Worm (Caenorhabditis elegans) whole organism, L4 larva: ENCODE measurements around the gene ajm-1.

ENCODE experiments used
- Y5F2A.4 ChIP-seq: fragments of 200-800 bp; sonication (Bioruptor generic); optimal IDR thresholded peaks from 2 replicates; lab custom pipeline; 2018; ENCODE audit warnings: mild to moderate bottlenecking, missing genetic modification characterization, missing compliant biosample characterization
- Y75B8A.6 ChIP-seq: fragments of 200-800 bp; sonication (Bioruptor generic); IDR thresholded peaks from 2 replicates; pipeline ENCODE4 v1.3.6; 2022; ENCODE audit warnings: missing genetic modification reagents, missing genetic modification characterization, missing compliant biosample characterization
- ZK546.5 ChIP-seq, 2 experiments: sonication (generic microtip); optimal IDR thresholded peaks; 2 replicates each; lab custom pipeline; 2017; ENCODE audit warnings: missing biosample characterization in 2 of 2, missing genetic modification characterization in 2 of 2
- aha-1 ChIP-seq: fragments of 150-350 bp; peaks from one replicate; lab custom pipeline; 2014; ENCODE audit warnings: missing biosample characterization, missing genetic modification characterization
- ama-1 ChIP-seq: fragments of 150-350 bp; optimal IDR thresholded peaks from 2 replicates; lab custom pipeline; 2014; ENCODE audit warnings: inconsistent platforms, mixed read lengths
- ceh-20 ChIP-seq: fragments of 200-800 bp; sonication (Bioruptor generic); IDR thresholded peaks from 2 replicates; pipeline ENCODE4 v1.3.6; 2022; ENCODE audit warnings: missing genetic modification reagents, missing genetic modification characterization, missing compliant biosample characterization
- ceh-28 ChIP-seq: fragments of 150-350 bp; optimal IDR thresholded peaks from 2 replicates; lab custom pipeline; 2014; ENCODE audit warnings: missing biosample characterization, missing genetic modification reagents, missing genetic modification characterization
- ceh-32 ChIP-seq: sonication (generic microtip); optimal IDR thresholded peaks from 2 replicates; lab custom pipeline; 2016; ENCODE audit warnings: mild to moderate bottlenecking, missing genetic modification characterization, missing compliant biosample characterization; ENCODE audit not compliant: poor library complexity
- daf-8 ChIP-seq: fragments of 200-800 bp; sonication (Bioruptor generic); IDR thresholded peaks from 2 replicates; pipeline ENCODE4 v1.3.6; 2022; ENCODE audit warnings: missing genetic modification characterization, missing compliant biosample characterization
- dmd-6 ChIP-seq: fragments of 200-800 bp; sonication (Bioruptor generic); IDR thresholded peaks from 2 replicates; pipeline ENCODE4 v1.3.6; 2022; ENCODE audit warnings: missing genetic modification reagents, missing genetic modification characterization, missing compliant biosample characterization
- hlh-11 ChIP-seq: fragments of 200-800 bp; sonication (Bioruptor generic); optimal IDR thresholded peaks from 2 replicates; lab custom pipeline; 2018; ENCODE audit warnings: mild to moderate bottlenecking, missing genetic modification characterization, missing compliant biosample characterization
- madf-9 ChIP-seq: fragments of 200-800 bp; sonication (Bioruptor generic); conservative IDR thresholded peaks from 2 replicates; pipeline ENCODE4 v1.3.6; 2022; ENCODE audit warnings: missing genetic modification reagents, missing genetic modification characterization, missing compliant biosample characterization
- mep-1 ChIP-seq: fragments of 150-350 bp; sonication (generic microtip); optimal IDR thresholded peaks from 3 replicates; lab custom pipeline; 2014; ENCODE audit warnings: missing biosample characterization, missing genetic modification characterization
- mes-2 ChIP-seq: sonication (generic microtip); optimal IDR thresholded peaks from 2 replicates; lab custom pipeline; 2016; ENCODE audit warnings: missing genotype, mild to moderate bottlenecking, missing genetic modification characterization, missing compliant biosample characterization; ENCODE audit not compliant: poor library complexity, severe bottlenecking
- nhr-10 ChIP-seq: fragments of 150-350 bp; optimal IDR thresholded peaks from 2 replicates; lab custom pipeline; 2014; ENCODE audit warnings: missing biosample characterization, missing genetic modification characterization
- nhr-28 ChIP-seq: fragments of 150-350 bp; optimal IDR thresholded peaks from 2 replicates; lab custom pipeline; 2014; ENCODE audit warnings: missing biosample characterization, missing genetic modification characterization
- php-3 ChIP-seq: fragments of 200-800 bp; sonication (Bioruptor generic); IDR thresholded peaks from 2 replicates; pipeline ENCODE4 v1.3.6; 2022; ENCODE audit warnings: missing genetic modification reagents, missing genetic modification characterization, missing compliant biosample characterization
- pqm-1 ChIP-seq: sonication (generic microtip); optimal IDR thresholded peaks from 2 replicates; lab custom pipeline; 2017; ENCODE audit warnings: missing biosample characterization, missing genetic modification characterization
- set-16 ChIP-seq: fragments of 200-800 bp; sonication (Bioruptor generic); IDR thresholded peaks from 2 replicates; pipeline ENCODE4 v1.3.6; 2022; ENCODE audit warnings: missing genetic modification reagents, missing genetic modification characterization, missing compliant biosample characterization
- snpc-4 ChIP-seq: fragments of 150-350 bp; optimal IDR thresholded peaks from 2 replicates; lab custom pipeline; 2014; ENCODE audit warnings: missing biosample characterization, missing genetic modification characterization
- spr-1 ChIP-seq: sonication (generic microtip); optimal IDR thresholded peaks from 2 replicates; lab custom pipeline; 2016; ENCODE audit warnings: mild to moderate bottlenecking, missing genetic modification characterization, missing compliant biosample characterization
- tag-97 ChIP-seq: fragments of 200-800 bp; sonication (Bioruptor generic); IDR thresholded peaks from 2 replicates; pipeline ENCODE4 v1.3.6; 2022; ENCODE audit warnings: missing genetic modification characterization, missing compliant biosample characterization
- unc-62 ChIP-seq, 3 experiments: fragments of 150-350 bp in 1 of 3; sonication (generic microtip); optimal IDR thresholded peaks in 2 of 3; peaks in 1 of 3; 1 replicate in 1 of 3; 2 replicates in 2 of 3; lab custom pipeline; 2014 to 2017; ENCODE audit warnings: missing biosample characterization in 3 of 3, missing genetic modification characterization in 3 of 3, missing genetic modification reagents in 3 of 3, missing genotype in 1 of 3
- zfp-2 ChIP-seq: sonication (generic microtip); optimal IDR thresholded peaks from 2 replicates; lab custom pipeline; 2016; ENCODE audit warnings: mild to moderate bottlenecking, missing genetic modification characterization, missing compliant biosample characterization
- ztf-11 ChIP-seq: fragments of 150-350 bp; optimal IDR thresholded peaks from 2 replicates; lab custom pipeline; 2014; ENCODE audit warnings: missing biosample characterization, missing genetic modification characterization

ajm-1 gene

DNA sequence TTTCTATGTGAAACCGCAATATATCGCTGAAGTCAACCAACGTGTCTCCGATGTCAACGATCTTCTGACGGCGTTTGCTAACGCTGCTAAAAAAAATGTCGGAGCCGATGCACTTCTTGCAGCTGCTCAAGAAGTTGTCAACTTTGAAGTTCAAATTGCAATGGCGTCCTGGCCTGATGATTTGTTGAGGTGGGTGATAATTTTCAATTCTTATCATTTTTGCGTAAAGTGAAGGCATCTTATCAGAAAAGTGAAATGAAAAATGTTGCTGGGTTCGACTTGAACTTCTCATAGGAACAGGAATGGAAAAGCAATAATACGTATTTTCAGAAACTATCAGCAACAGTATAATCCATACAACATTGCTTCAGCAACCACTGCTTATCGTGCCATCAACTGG is 46.5 kb upstream of the ajm-1 start:
- TF ChIP-seq pqm-1 (tag; lab: Kevin White, UChicago): peak; percentile 88
- TF ChIP-seq aha-1 (tag; lab: Kevin White, UChicago): peak; percentile 61
- TF ChIP-seq php-3 (GFP tag; lab: Robert Waterston, UW): peak; percentile 36; the same call in 1 of the 2 replicates
- peak; percentile 50 for TF ChIP-seq nhr-28 (tag; lab: Kevin White, UChicago)
- no peak for TF ChIP-seq mes-2 (tag; lab: Kevin White, UChicago)
- TF ChIP-seq hlh-11 (tag; lab: Kevin White, UChicago): peak; percentile 22
- no peak for TF ChIP-seq madf-9 (GFP tag; lab: Robert Waterston, UW)

DNA sequence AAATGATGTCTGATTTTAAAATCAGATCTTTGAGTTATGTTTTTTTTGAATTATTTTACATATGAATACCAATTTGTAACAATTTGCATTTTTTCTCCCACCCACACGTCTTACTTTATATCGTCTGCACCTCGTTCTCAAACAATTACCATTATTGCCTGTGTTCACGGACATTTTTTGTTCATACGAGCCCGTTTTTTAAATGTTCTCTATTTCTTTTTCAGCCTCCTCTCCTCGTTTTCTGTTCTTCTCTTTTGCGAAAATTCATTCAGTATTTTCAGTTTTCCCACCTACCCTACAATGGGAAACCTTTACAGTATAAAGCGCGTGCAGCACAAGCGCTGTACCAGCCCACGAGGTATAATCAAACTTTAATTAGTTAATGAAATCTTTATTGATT is 36.8 kb upstream of the ajm-1 start, which contains the start of gene prdm-14:
Gene prdm-14, plus strand, starts transcription at position 301 of the 400 bp plus-strand sequence.
- no peak for TF ChIP-seq set-16 (GFP tag; lab: Robert Waterston, UW)
- peak; percentile 0 for TF ChIP-seq aha-1 (tag; lab: Kevin White, UChicago)
- TF ChIP-seq, all 104 proteins: peak for 1

DNA sequence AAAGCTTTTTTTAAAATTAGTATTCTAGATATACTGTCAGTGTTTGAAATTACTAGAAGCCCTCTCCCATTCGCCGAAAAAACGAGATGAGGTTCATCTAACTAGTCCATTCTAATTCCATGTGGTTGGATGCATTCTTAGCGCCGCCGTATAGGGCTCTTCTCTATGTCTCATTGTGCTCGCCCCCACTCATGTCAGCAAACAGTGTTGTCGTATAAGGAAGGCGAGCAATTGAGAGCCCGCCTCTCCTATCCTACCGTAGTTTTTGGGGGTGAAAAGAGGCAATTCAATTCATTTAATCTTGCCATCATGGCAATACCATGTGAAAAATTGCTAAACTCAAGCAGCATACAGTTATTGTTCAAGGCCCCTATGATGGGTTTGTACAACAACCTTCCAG is 34.1 kb upstream of the ajm-1 start, which contains the start of gene F47E1.20:
Gene F47E1.20, plus strand, starts transcription at position 301 of the 400 bp plus-strand sequence.
- TF ChIP-seq ama-1 (no peak), pqm-1 (tag; lab: Kevin White, UChicago) (no peak), ceh-20 (GFP tag; lab: Robert Waterston, UW) (no peak), ztf-11 (tag; lab: Kevin White, UChicago) (no peak), mep-1 (tag; lab: Kevin White, UChicago) (no peak), Y75B8A.6 (GFP tag; lab: Robert Waterston, UW) (no peak)

DNA sequence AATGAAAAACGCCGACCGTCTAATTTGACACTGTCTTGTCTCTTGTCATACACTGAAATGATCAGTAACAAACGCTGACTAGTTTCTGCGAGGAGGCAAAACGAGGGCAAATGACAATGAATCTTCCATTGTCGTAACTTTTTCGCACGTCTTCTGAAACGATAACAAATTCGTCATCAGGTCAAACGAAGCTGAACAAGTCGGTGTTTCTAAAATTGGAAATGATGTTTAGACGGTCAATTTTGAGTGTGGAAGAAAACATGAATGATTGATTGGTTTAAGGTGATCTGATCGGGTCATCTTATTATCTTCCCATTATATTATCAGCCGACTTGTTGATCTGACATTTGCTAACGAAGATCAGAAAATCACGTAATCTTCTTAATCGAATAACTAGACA is 29.3 kb upstream of the ajm-1 start:
- TF ChIP-seq ceh-28 (tag; lab: Kevin White, UChicago): no peak
- no peak for TF ChIP-seq Y5F2A.4
- TF ChIP-seq nhr-28 (tag; lab: Kevin White, UChicago): peak; percentile 14
- no peak for TF ChIP-seq tag-97
- TF ChIP-seq ceh-20 (GFP tag; lab: Robert Waterston, UW): no peak
- no peak for TF ChIP-seq snpc-4 (tag; lab: Kevin White, UChicago)
- TF ChIP-seq ama-1: no peak
- TF ChIP-seq unc-62 (GFP tag; optimal IDR thresholded peaks at IDR 0.05 in 1 of 2; lab: Kevin White, UChicago): peak in 1 of 2 experiments; percentile 15
- TF ChIP-seq unc-62 (tag; optimal IDR thresholded peaks at IDR 0.05; lab: Kevin White, UChicago): no peak
- TF ChIP-seq ceh-32 (tag; lab: Kevin White, UChicago): no peak
- TF ChIP-seq, all 104 proteins: peak for 2

DNA sequence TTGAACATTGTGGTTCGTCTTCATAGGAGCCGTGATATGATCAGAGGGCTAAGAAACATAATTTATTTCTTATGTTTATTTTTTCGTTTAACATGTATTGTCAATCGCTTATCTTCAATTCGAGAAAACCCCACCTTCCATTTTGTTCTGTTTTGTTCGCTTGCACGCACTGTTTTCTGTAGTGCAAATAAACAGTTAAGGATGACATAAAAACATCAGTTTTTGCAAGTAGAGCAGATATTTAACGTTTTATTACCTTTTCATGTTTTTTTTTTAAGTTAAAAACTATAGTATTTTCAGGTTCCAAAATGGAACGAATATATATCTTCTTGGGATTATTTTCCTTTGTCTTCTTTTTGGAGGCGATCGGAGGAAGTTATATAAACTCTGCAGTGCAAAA is 25.4 kb upstream of the ajm-1 start, which contains the start of gene F47E1.2:
Gene F47E1.2, plus strand, starts transcription at position 301 of the 400 bp plus-strand sequence.
- TF ChIP-seq daf-8 (GFP tag; lab: Robert Waterston, UW) (no peak), madf-9 (GFP tag; lab: Robert Waterston, UW) (no peak), ceh-28 (tag; lab: Kevin White, UChicago) (no peak)

DNA sequence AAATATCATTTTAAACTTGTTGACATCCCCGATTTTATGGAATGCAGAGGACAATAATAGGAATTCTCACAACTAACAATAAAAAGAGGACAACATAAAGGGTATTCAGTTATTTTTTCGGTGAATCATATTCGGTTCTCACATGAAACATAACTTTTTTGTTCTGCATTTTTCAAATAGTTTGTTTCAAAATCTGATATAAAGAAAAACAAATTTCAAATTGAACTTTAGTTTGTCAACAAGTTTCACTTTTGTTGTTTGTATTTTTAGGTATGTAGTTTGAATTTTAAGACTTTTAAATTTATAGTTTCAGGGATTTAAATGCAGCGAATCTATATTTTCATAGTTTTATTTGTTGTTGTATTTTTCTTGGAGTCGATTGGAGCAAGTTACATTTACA is 20.2 kb upstream of the ajm-1 start, which contains the start of gene F47E1.4:
Gene F47E1.4, plus strand, starts transcription at position 301 of the 400 bp plus-strand sequence.
- no peak for TF ChIP-seq ZK546.5 (tag; optimal IDR thresholded peaks at IDR 0.05; lab: Kevin White, UChicago)
- no peak for TF ChIP-seq nhr-10
- TF ChIP-seq aha-1 (tag; lab: Kevin White, UChicago): peak; percentile 52

DNA sequence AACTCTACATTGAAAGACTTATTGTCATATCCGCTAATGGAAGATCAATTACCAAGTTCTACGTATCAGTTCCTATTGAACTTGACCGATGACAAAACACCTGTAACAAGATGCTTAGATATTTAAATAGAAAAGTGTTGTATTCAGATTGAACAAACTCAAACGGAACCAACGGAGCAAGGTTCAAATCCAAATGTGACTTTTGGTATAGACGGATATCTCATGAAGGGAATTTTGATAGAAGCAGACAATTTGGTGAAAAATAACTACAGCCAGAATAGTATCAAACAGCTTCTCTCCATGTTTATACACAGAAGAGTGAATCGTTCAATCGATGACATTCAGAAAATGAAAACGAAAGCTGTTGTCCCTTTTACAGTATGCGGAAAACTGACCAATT is 19.3 kb upstream of the ajm-1 start:
- TF ChIP-seq spr-1 (tag; lab: Kevin White, UChicago): no peak
- TF ChIP-seq dmd-6: no peak
- no peak for TF ChIP-seq nhr-10
- no peak for TF ChIP-seq zfp-2 (tag; lab: Kevin White, UChicago)
- peak in 1 of 2 experiments; percentile 91 for TF ChIP-seq unc-62 (GFP tag; optimal IDR thresholded peaks at IDR 0.05 in 1 of 2; lab: Kevin White, UChicago)
- no peak for TF ChIP-seq unc-62 (tag; optimal IDR thresholded peaks at IDR 0.05; lab: Kevin White, UChicago)
